Fruit fly (Drosophila melanogaster): ENCODE results near the gene skd.

skd gene

dm6 chr3L:21041952-21042933 is 15.0 kb upstream of the skd start (continued):
- TF ChIP-seq mam (GFP tag; optimal IDR thresholded peaks at IDR 0.05) (no peak), CG34422 (GFP tag; IDR thresholded peaks at IDR 0.05) (0 out of 3 replicates have a peak, but pooled peaks have one; percentile 27), lilli (GFP tag; optimal IDR thresholded peaks at IDR 0.05) (peak; percentile 30), Doc3 (GFP tag; IDR thresholded peaks at IDR 0.05; ENCODE audit: partially characterized antibody) (no peak), CG13287 (GFP tag; IDR thresholded peaks at IDR 0.05; ENCODE audit: partially characterized antibody) (no peak), Lpt (GFP tag; optimal IDR thresholded peaks at IDR 0.05) (no peak), Gug (GFP tag; IDR thresholded peaks at IDR 0.05) (no peak), C15 (GFP tag; IDR thresholded peaks at IDR 0.05) (no peak), CG12236 (GFP tag; optimal IDR thresholded peaks at IDR 0.05) (no peak), Dip2 (GFP tag; IDR thresholded peaks at IDR 0.05) (no peak), schlank (tag; optimal IDR thresholded peaks at IDR 0.05) (no peak), trem (tag; optimal IDR thresholded peaks at IDR 0.05) (no peak), gce (GFP tag; IDR thresholded peaks at IDR 0.05) (no peak), CG2120 (GFP tag; optimal IDR thresholded peaks at IDR 0.05) (peak; percentile 43), NC2β (GFP tag; optimal IDR thresholded peaks at IDR 0.05) (no peak), h (optimal IDR thresholded peaks at IDR 0.05) (no peak), CG2678 (tag; optimal IDR thresholded peaks at IDR 0.05) (peak; percentile 40), repo (GFP tag; optimal IDR thresholded peaks at IDR 0.05) (no peak), CG10209 (GFP tag; optimal IDR thresholded peaks at IDR 0.05) (no peak), CG15479 (GFP tag; optimal IDR thresholded peaks at IDR 0.05) (no peak), lab (GFP tag; optimal IDR thresholded peaks at IDR 0.05) (peak; percentile 44), CG15011 (GFP tag; optimal IDR thresholded peaks at IDR 0.05) (peak; percentile 12), pum (GFP tag; optimal IDR thresholded peaks at IDR 0.05) (no peak), psq (GFP tag; optimal IDR thresholded peaks at IDR 0.05) (no peak), inv (GFP tag; IDR thresholded peaks at IDR 0.05; ENCODE audit: partially characterized antibody) (no peak), az2 (GFP tag; optimal IDR thresholded peaks at IDR 0.05) (peak; percentile 9), Hr78 (GFP tag; optimal IDR thresholded peaks at IDR 0.05) (no peak), Lim3 (GFP tag; IDR thresholded peaks at IDR 0.05) (no peak), CG17186 (GFP tag; optimal IDR thresholded peaks at IDR 0.05) (no peak), Ptx1 (GFP tag; IDR thresholded peaks at IDR 0.05) (peak; percentile 50), unpg (GFP tag; optimal IDR thresholded peaks at IDR 0.05) (peak; percentile 31), CG5180 (GFP tag; optimal IDR thresholded peaks at IDR 0.05) (peak; percentile 7), CG7372 (GFP tag; IDR thresholded peaks at IDR 0.05) (0 out of 2 replicates have a peak, but pooled peaks have one; percentile 7), croc (GFP tag; conservative IDR thresholded peaks at IDR 0.05) (no peak), CG4282 (GFP tag; optimal IDR thresholded peaks at IDR 0.05) (no peak), cato (GFP tag; optimal IDR thresholded peaks at IDR 0.05; ENCODE audit: borderline replicate concordance) (no peak), nmo (GFP tag; optimal IDR thresholded peaks at IDR 0.05) (peak; percentile 9), CG10959 (GFP tag; IDR thresholded peaks at IDR 0.05) (no peak), Usf (GFP tag; optimal IDR thresholded peaks at IDR 0.05) (no peak), CG13894 (tag; optimal IDR thresholded peaks at IDR 0.05) (peak; percentile 7), CG2712 (tag; optimal IDR thresholded peaks at IDR 0.05) (no peak), CG33557 (GFP tag; optimal IDR thresholded peaks at IDR 0.05) (no peak), CG4730 (GFP tag; IDR thresholded peaks at IDR 0.05) (0 out of 2 replicates have a peak, but pooled peaks have one; percentile 34), al (GFP tag; IDR thresholded peaks at IDR 0.05) (no peak), exex (tag; optimal IDR thresholded peaks at IDR 0.05) (no peak), CG6175 (GFP tag; IDR thresholded peaks at IDR 0.05) (0 out of 3 replicates have a peak, but pooled peaks have one; percentile 32), CG3163 (GFP tag; optimal IDR thresholded peaks at IDR 0.05) (no peak), CG9932 (GFP tag; IDR thresholded peaks at IDR 0.05) (peak; percentile 19; the same call in 1 of the 2 replicates), ase (GFP tag; IDR thresholded peaks at IDR 0.05) (no peak)
